Worm (Caenorhabditis elegans) whole organism, L1 larva: ENCODE results near the gene cyp-35B1.

Experiments used
- aly-2 ChIP-seq: fragments of 150-350 bp; optimal IDR thresholded peaks from 2 replicates; lab custom pipeline; 2014; ENCODE audit warnings: missing biosample characterization, missing genetic modification characterization
- egl-27 ChIP-seq, 2 experiments: fragments of 150-350 bp in 1 of 2; sonication (generic microtip); optimal IDR thresholded peaks; 3 replicates each; lab custom pipeline; 2017 to 2018; ENCODE audit warnings: missing biosample characterization in 2 of 2, missing genetic modification characterization in 2 of 2, missing genetic modification reagents in 2 of 2
- elt-2 ChIP-seq: sonication (generic microtip); optimal IDR thresholded peaks from 2 replicates; lab custom pipeline; 2016; ENCODE audit warnings: missing genetic modification characterization, mild to moderate bottlenecking, inconsistent platforms, missing compliant biosample characterization, missing genetic modification reagents
- fkh-8 ChIP-seq: sonication (generic microtip); optimal IDR thresholded peaks from 2 replicates; lab custom pipeline; 2016; ENCODE audit warnings: mild to moderate bottlenecking, missing genetic modification characterization, missing compliant biosample characterization
- lin-14 ChIP-seq: fragments of 200-800 bp; sonication (Bioruptor generic); optimal IDR thresholded peaks from 2 replicates; lab custom pipeline; 2018; ENCODE audit warnings: mild to moderate bottlenecking, missing genetic modification characterization, moderate library complexity, missing compliant biosample characterization
- lin-15B ChIP-seq: fragments of 150-350 bp; sonication (generic microtip); optimal IDR thresholded peaks from 3 replicates; lab custom pipeline; 2014; ENCODE audit warnings: missing biosample characterization, missing genetic modification characterization
- lin-39 ChIP-seq: fragments of 150-350 bp; optimal IDR thresholded peaks from 2 replicates; lab custom pipeline; 2014; ENCODE audit warnings: missing biosample characterization, missing genetic modification reagents, missing genetic modification characterization
- nhr-28 ChIP-seq: fragments of 150-350 bp; optimal IDR thresholded peaks from 2 replicates; lab custom pipeline; 2014; ENCODE audit warnings: missing biosample characterization, missing genetic modification characterization
- nhr-71 ChIP-seq: sonication (generic microtip); optimal IDR thresholded peaks from 2 replicates; lab custom pipeline; 2016; ENCODE audit warnings: mild to moderate bottlenecking, missing genetic modification characterization, moderate library complexity, missing compliant biosample characterization
- pag-3 ChIP-seq: sonication (generic microtip); optimal IDR thresholded peaks from 2 replicates; lab custom pipeline; 2017; ENCODE audit warnings: missing genetic modification characterization, mild to moderate bottlenecking, missing compliant biosample characterization, antibody characterized with exemption, borderline replicate concordance; ENCODE audit not compliant: insufficient read depth
- swsn-7 ChIP-seq: sonication (generic microtip); optimal IDR thresholded peaks from 2 replicates; lab custom pipeline; 2016; ENCODE audit warnings: missing genetic modification characterization, missing compliant biosample characterization
- unc-130 ChIP-seq: fragments of 150-350 bp; optimal IDR thresholded peaks from 2 replicates; lab custom pipeline; 2017; ENCODE audit warnings: missing biosample characterization, missing genetic modification characterization, inconsistent platforms
- unc-62 ChIP-seq: fragments of 150-350 bp; optimal IDR thresholded peaks from 2 replicates; lab custom pipeline; 2014; ENCODE audit warnings: missing biosample characterization, missing genetic modification reagents, missing genetic modification characterization
- xbp-1 ChIP-seq: sonication (generic microtip); optimal IDR thresholded peaks from 2 replicates; lab custom pipeline; 2016; ENCODE audit warnings: missing genetic modification characterization, missing compliant biosample characterization

DNA sequence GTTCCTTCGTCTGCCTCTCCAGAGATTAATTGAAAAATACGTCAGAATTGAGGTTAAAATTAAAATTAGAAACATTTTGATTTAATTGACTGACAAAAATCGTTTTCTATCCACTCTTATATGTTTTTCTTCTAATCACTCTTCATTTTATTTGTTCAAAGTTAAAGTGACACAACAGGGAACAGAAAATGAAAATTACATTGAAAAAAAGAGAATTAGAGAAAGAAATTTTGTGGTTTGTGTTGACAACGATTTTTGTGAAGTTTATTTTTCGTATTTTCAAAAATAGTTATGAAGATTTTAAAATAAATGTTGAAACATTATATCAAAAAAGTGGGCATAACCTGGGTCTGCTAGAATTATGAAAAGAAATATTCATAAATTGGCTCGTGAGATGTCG, 18.8 kb downstream of the cyp-35B1 start, which contains the start of gene cyp-34A5:
- no peak for TF ChIP-seq unc-62 (GFP tag; lab: Kevin White, UChicago)
- TF ChIP-seq swsn-7 (tag; lab: Kevin White, UChicago), result no peak
- no peak for TF ChIP-seq nhr-71 (tag; lab: Kevin White, UChicago)
- TF ChIP-seq lin-39 (tag; lab: Kevin White, UChicago), result no peak
- TF ChIP-seq unc-130 (tag; lab: Kevin White, UChicago), result no peak
- TF ChIP-seq fkh-8, result no peak
- TF ChIP-seq nhr-28 (tag; lab: Kevin White, UChicago), result no peak
- TF ChIP-seq aly-2 (tag; lab: Kevin White, UChicago), result no peak
- TF ChIP-seq elt-2 (tag; lab: Kevin White, UChicago), result no peak
- no peak for TF ChIP-seq xbp-1 (tag; lab: Kevin White, UChicago)
- no peak for TF ChIP-seq lin-14
- no peak for TF ChIP-seq pag-3
- no peak for TF ChIP-seq egl-27 (tag; optimal IDR thresholded peaks at IDR 0.05; lab: Kevin White, UChicago)
- no peak for TF ChIP-seq lin-15B (tag; lab: Kevin White, UChicago)
